Fruit fly (Drosophila melanogaster): Measurements from ENCODE around the gene IFT52.

IFT52 gene

DNA sequence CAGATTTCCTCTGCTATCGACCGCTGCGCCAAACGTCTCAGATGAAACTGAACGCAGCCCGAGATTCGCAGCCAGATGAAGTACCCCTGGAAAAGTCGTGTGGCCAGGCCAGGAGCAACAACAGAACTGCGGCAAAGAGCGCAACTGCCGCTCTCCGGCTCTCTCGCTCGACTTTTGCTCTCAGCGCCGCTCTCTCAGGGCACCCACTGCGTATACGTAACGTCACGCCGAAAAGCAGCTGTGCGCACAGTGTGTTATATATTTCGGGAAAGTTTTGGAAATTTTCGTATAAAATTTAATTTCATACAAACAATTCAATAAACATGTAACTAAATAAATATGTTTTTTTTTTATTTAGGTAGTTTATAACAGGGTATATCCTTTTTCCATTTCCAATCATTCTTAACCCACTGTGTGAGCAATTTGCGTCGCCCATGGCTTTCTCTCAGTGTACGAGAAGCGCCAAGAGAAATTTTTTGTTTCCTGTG lies 43.8 kb upstream of the IFT52 start, which contains the start of gene Dpp10 (continued):
- TF ChIP-seq salr (GFP tag; optimal IDR thresholded peaks at IDR 0.05) (peak; percentile 48 to 61), cyc (GFP tag; optimal IDR thresholded peaks at IDR 0.05) (peak; percentile 67), ss (GFP tag; optimal IDR thresholded peaks at IDR 0.05) (peak; percentile 53 to 75), CG15336 (GFP tag; IDR thresholded peaks at IDR 0.05) (peak; percentile 91), Hr4 (GFP tag; optimal IDR thresholded peaks at IDR 0.05) (peak; percentile 75), spab (GFP tag; optimal IDR thresholded peaks at IDR 0.05) (peak; percentile 65), CG8319 (GFP tag; optimal IDR thresholded peaks at IDR 0.05) (peak; percentile 44), CG11294 (GFP tag; IDR thresholded peaks at IDR 0.05) (peak; percentile 83), Hr38 (GFP tag; optimal IDR thresholded peaks at IDR 0.05) (no peak), CG6808 (GFP tag; optimal IDR thresholded peaks at IDR 0.05) (peak; percentile 62), Eip75B (GFP tag; optimal IDR thresholded peaks at IDR 0.05) (peak; percentile 72), net (GFP tag; optimal IDR thresholded peaks at IDR 0.05) (peak; percentile 65), CG4318 (GFP tag; optimal IDR thresholded peaks at IDR 0.05) (peak; percentile 70), Sox14 (GFP tag; optimal IDR thresholded peaks at IDR 0.05) (peak; percentile 64), Sox102F (GFP tag; optimal IDR thresholded peaks at IDR 0.05) (peak; percentile 69), dsx (GFP tag; optimal IDR thresholded peaks at IDR 0.05; ENCODE audit: poor library complexity, severe bottlenecking) (peak; percentile 65), Gug (GFP tag; IDR thresholded peaks at IDR 0.05) (peak; percentile 82), CG3032 (tag; optimal IDR thresholded peaks at IDR 0.05) (peak; percentile 78), OdsH (GFP tag; optimal IDR thresholded peaks at IDR 0.05) (peak; percentile 76), Ets21C (GFP tag; optimal IDR thresholded peaks at IDR 0.05) (peak; percentile 63), CG11762 (GFP tag; optimal IDR thresholded peaks at IDR 0.05; ENCODE audit: insufficient read depth) (peak; percentile 24), topi (GFP tag; optimal IDR thresholded peaks at IDR 0.05) (peak; percentile 70), Smox (GFP tag; optimal IDR thresholded peaks at IDR 0.05) (peak; percentile 73), CG31627 (GFP tag; optimal IDR thresholded peaks at IDR 0.05) (peak; percentile 73), fd85E (GFP tag; optimal IDR thresholded peaks at IDR 0.05) (no peak), CG6854 (GFP tag; optimal IDR thresholded peaks at IDR 0.05) (no peak), CG10669 (GFP tag; optimal IDR thresholded peaks at IDR 0.05) (peak; percentile 73), Sox15 (GFP tag; optimal IDR thresholded peaks at IDR 0.05) (peak; percentile 58)

DNA sequence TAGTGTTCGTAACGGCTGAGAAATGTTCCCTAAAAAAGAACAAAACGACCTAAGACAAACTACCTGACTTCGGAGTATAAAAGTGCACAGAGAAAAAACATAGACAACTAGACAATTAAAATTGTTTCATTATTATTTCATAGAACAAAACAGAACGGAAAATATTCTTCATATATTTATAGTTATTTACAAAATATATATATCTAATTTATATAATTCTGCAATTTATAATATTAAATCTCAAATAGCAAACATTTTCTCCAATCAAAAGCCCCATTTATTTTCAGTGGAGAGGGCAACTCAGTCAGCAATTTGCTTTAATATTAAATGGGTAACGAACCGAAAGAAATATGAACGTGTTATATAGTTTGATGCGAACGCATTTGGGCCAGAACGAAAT lies 37.7 kb upstream of the IFT52 start:
- TF ChIP-seq eg (GFP tag; IDR thresholded peaks at IDR 0.05), result no peak
- TF ChIP-seq pdm3 (GFP tag; optimal IDR thresholded peaks at IDR 0.05), result no peak
- no peak for TF ChIP-seq CG6276 (GFP tag; optimal IDR thresholded peaks at IDR 0.05)
- TF ChIP-seq CG10631 (GFP tag; optimal IDR thresholded peaks at IDR 0.05), result no peak
- no peak for TF ChIP-seq CG3919 (GFP tag; optimal IDR thresholded peaks at IDR 0.05)
- no peak for TF ChIP-seq CG9139 (GFP tag; optimal IDR thresholded peaks at IDR 0.05)
- no peak for TF ChIP-seq dsx (GFP tag; optimal IDR thresholded peaks at IDR 0.05; ENCODE audit: poor library complexity, severe bottlenecking)

DNA sequence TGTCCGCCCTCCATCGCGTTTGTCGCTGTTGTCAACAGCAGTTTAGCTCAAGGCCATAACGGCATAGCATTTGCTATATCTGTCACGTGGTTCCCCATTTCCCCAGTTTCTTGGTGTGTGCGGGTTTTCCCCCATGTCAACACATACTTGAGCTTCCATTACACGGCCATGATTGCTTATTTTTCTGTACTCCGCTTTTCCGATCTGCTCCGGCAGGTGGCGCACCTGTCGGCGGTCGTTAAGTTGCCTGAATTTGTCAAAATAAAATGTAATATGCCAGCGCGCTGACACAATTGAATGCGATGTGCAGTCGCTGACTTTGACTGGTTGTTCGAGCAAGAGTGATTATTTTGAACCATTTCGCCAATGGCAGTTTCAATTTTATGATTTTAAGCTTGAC lies 27.0 kb upstream of the IFT52 start:
- TF ChIP-seq pdm3 (GFP tag; optimal IDR thresholded peaks at IDR 0.05) (no peak), lz (GFP tag; optimal IDR thresholded peaks at IDR 0.05) (no peak), cyc (GFP tag; optimal IDR thresholded peaks at IDR 0.05) (no peak), dsx (GFP tag; optimal IDR thresholded peaks at IDR 0.05; ENCODE audit: poor library complexity, severe bottlenecking) (no peak), Sox102F (GFP tag; optimal IDR thresholded peaks at IDR 0.05) (no peak), CG6792 (GFP tag; optimal IDR thresholded peaks at IDR 0.05) (no peak), salr (GFP tag; optimal IDR thresholded peaks at IDR 0.05) (no peak), Ets96B (tag; optimal IDR thresholded peaks at IDR 0.05) (no peak), CG6854 (GFP tag; optimal IDR thresholded peaks at IDR 0.05) (no peak), Sox14 (GFP tag; optimal IDR thresholded peaks at IDR 0.05) (no peak), CG4318 (GFP tag; optimal IDR thresholded peaks at IDR 0.05) (no peak), Blimp-1 (GFP tag; optimal IDR thresholded peaks at IDR 0.05) (no peak), CG11902 (GFP tag; optimal IDR thresholded peaks at IDR 0.05) (no peak), Eip75B (GFP tag; optimal IDR thresholded peaks at IDR 0.05) (no peak), Hr4 (GFP tag; optimal IDR thresholded peaks at IDR 0.05) (no peak)

Measured in whole organism, prepupa.